Fruit fly (Drosophila melanogaster): ENCODE measurements around the gene msk.

msk gene

DNA sequence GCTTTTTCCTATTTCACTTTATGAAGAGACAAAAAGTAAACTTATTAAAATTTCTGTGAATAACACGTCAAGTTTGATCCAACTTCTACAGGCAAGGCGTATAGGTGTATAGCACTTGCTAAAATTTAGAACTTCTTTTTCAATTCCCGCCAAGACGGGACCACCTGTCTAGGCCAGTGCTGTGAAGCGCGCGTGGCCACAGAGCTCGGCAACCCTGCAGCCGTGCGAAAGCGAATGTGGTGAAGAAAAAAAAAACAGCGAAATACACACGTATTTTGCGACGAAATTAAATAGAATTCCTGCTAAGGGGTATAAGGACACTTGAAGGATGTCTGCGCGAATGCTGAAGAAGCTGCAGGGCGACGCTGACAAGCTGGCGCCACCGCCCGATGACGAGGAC is 5.8 kb upstream of the msk start, which contains the start of gene Nulp1 (continued):
- peak; percentile 18 for TF ChIP-seq zfh2 (GFP tag; optimal IDR thresholded peaks at IDR 0.05)
- TF ChIP-seq HmgZ (tag; optimal IDR thresholded peaks at IDR 0.05) = peak; percentile 49
- TF ChIP-seq CG9932 (GFP tag; IDR thresholded peaks at IDR 0.05) = peak; percentile 50
- no peak for TF ChIP-seq CG7963 (GFP tag; IDR thresholded peaks at IDR 0.05; ENCODE audit: partially characterized antibody)
- TF ChIP-seq tin (GFP tag; optimal IDR thresholded peaks at IDR 0.05) = no peak
- no peak for TF ChIP-seq CG9437 (GFP tag; optimal IDR thresholded peaks at IDR 0.05)
- TF ChIP-seq gro (GFP tag; optimal IDR thresholded peaks at IDR 0.05) = peak; percentile 60
- no peak for TF ChIP-seq dati (GFP tag; IDR thresholded peaks at IDR 0.05)
- no peak for TF ChIP-seq ase (GFP tag; IDR thresholded peaks at IDR 0.05)
- no peak for TF ChIP-seq Dek (tag; optimal IDR thresholded peaks at IDR 0.05)
- TF ChIP-seq tll (GFP tag; optimal IDR thresholded peaks at IDR 0.05) = no peak
- no peak for TF ChIP-seq CG10321 (GFP tag; IDR thresholded peaks at IDR 0.05)
- no peak for TF ChIP-seq fd96Cb (tag; optimal IDR thresholded peaks at IDR 0.05)
- no peak for TF ChIP-seq usp (GFP tag; optimal IDR thresholded peaks at IDR 0.05)
- TF ChIP-seq CG7357 (GFP tag; IDR thresholded peaks at IDR 0.05) = no peak
- TF ChIP-seq Stat92E (GFP tag; optimal IDR thresholded peaks at IDR 0.05) = no peak
- no peak for TF ChIP-seq CG18619 (GFP tag; optimal IDR thresholded peaks at IDR 0.05)
- TF ChIP-seq dpn (GFP tag; optimal IDR thresholded peaks at IDR 0.05) = peak; percentile 1 to 42
- peak; percentile 13 for TF ChIP-seq CG7786 (GFP tag; optimal IDR thresholded peaks at IDR 0.05)
- TF ChIP-seq B-H1 (GFP tag; IDR thresholded peaks at IDR 0.05) = no peak
- TF ChIP-seq fu2 (GFP tag; optimal IDR thresholded peaks at IDR 0.05) = peak; percentile 30
- TF ChIP-seq CG10979 (tag; optimal IDR thresholded peaks at IDR 0.05) = no peak
- TF ChIP-seq CG3163 (GFP tag; optimal IDR thresholded peaks at IDR 0.05) = no peak
- TF ChIP-seq CG3995 (GFP tag; optimal IDR thresholded peaks at IDR 0.05) = peak; percentile 61
- TF ChIP-seq ham (GFP tag; IDR thresholded peaks at IDR 0.05) = no peak
- no peak for TF ChIP-seq Atf6 (GFP tag; IDR thresholded peaks at IDR 0.05)
- peak in 1 of 2 experiments; percentile 15 for TF ChIP-seq Hr51 (GFP tag; optimal IDR thresholded peaks at IDR 0.05)
- TF ChIP-seq Mes4 (GFP tag; optimal IDR thresholded peaks at IDR 0.05) = no peak
- TF ChIP-seq CG16815 (GFP tag; optimal IDR thresholded peaks at IDR 0.05) = no peak
- TF ChIP-seq CG4707 (GFP tag; optimal IDR thresholded peaks at IDR 0.05) = no peak
- TF ChIP-seq CG14710 (tag; optimal IDR thresholded peaks at IDR 0.05) = peak; percentile 75
- TF ChIP-seq CG7745 (tag; optimal IDR thresholded peaks at IDR 0.05) = no peak
- TF ChIP-seq CG13775 (GFP tag; optimal IDR thresholded peaks at IDR 0.05) = no peak
- no peak for TF ChIP-seq CG10274 (GFP tag; optimal IDR thresholded peaks at IDR 0.05)
- TF ChIP-seq CG5953 (GFP tag; IDR thresholded peaks at IDR 0.05) = no peak
- TF ChIP-seq kah (GFP tag; optimal IDR thresholded peaks at IDR 0.05) = peak; percentile 97
- no peak for TF ChIP-seq ro (GFP tag; IDR thresholded peaks at IDR 0.05)
- TF ChIP-seq CG11398 (GFP tag; optimal IDR thresholded peaks at IDR 0.05) = no peak
- TF ChIP-seq CG15696 (tag; optimal IDR thresholded peaks at IDR 0.05) = no peak
- no peak for TF ChIP-seq CG14050 (GFP tag; IDR thresholded peaks at IDR 0.05)
- 0 out of 2 replicates have a peak, but pooled peaks have one; percentile 18 for TF ChIP-seq gsb (GFP tag; IDR thresholded peaks at IDR 0.05)
- no peak for TF ChIP-seq CrebB (tag; optimal IDR thresholded peaks at IDR 0.05)
- no peak for TF ChIP-seq CG14965 (GFP tag; optimal IDR thresholded peaks at IDR 0.05; ENCODE audit: borderline replicate concordance)
- TF ChIP-seq Mrtf (GFP tag; IDR thresholded peaks at IDR 0.05) = no peak
- TF ChIP-seq CG4820 (GFP tag; optimal IDR thresholded peaks at IDR 0.05) = no peak
- TF ChIP-seq CG15479 (GFP tag; optimal IDR thresholded peaks at IDR 0.05) = no peak
- no peak for TF ChIP-seq slou (GFP tag; optimal IDR thresholded peaks at IDR 0.05)
- peak; percentile 4 for TF ChIP-seq Hsf (GFP tag; optimal IDR thresholded peaks at IDR 0.05)
- no peak for TF ChIP-seq CG18262 (tag; optimal IDR thresholded peaks at IDR 0.05)
- TF ChIP-seq Rfx (GFP tag; IDR thresholded peaks at IDR 0.05) = peak; percentile 69
- no peak for TF ChIP-seq org-1 (GFP tag; optimal IDR thresholded peaks at IDR 0.05)
- TF ChIP-seq btn (GFP tag; optimal IDR thresholded peaks at IDR 0.05) = no peak

All from whole organism, embryonic.